Worm (Caenorhabditis elegans) whole organism, midembryonic: ENCODE data around the gene F58A6.9.
A peak's percentile ranks its signal among the peaks of the same experiment; 100 is the strongest.

ENCODE experiments used
- T22C8.4 ChIP-seq: fragments of 200-800 bp; sonication (Bioruptor generic); IDR thresholded peaks from 2 replicates; pipeline ENCODE4 v1.3.6; 2022; ENCODE audit warnings: missing genetic modification characterization, missing compliant biosample characterization
- cog-1 ChIP-seq: sonication (generic microtip); optimal IDR thresholded peaks from 2 replicates; lab custom pipeline; 2016; ENCODE audit warnings: missing genetic modification characterization, missing compliant biosample characterization
- flt-1 ChIP-seq: fragments of 200-800 bp; sonication (Bioruptor generic); IDR thresholded peaks from 2 replicates; pipeline ENCODE4 v1.3.6; 2022; ENCODE audit warnings: missing genetic modification characterization, missing compliant biosample characterization
- klf-2 ChIP-seq: fragments of 200-800 bp; sonication (Bioruptor generic); conservative IDR thresholded peaks from 2 replicates; pipeline ENCODE4 v1.3.6; 2022; ENCODE audit warnings: missing genetic modification reagents, missing genetic modification characterization, missing compliant biosample characterization
- med-1 ChIP-seq: sonication (generic microtip); optimal IDR thresholded peaks from 2 replicates; lab custom pipeline; 2017; ENCODE audit warnings: missing genetic modification characterization, mild to moderate bottlenecking, missing compliant biosample characterization, antibody characterized with exemption, missing genetic modification reagents; ENCODE audit not compliant: insufficient read depth
- ref-1 ChIP-seq: fragments of 200-800 bp; sonication (Bioruptor generic); conservative IDR thresholded peaks from 2 replicates; pipeline ENCODE4 v1.3.6; 2022; ENCODE audit warnings: missing genetic modification reagents, missing genetic modification characterization, missing compliant biosample characterization
- tab-1 ChIP-seq: fragments of 200-800 bp; sonication (Bioruptor generic); IDR thresholded peaks from 2 replicates; pipeline ENCODE4 v1.3.6; 2022; ENCODE audit warnings: missing genetic modification characterization, missing compliant biosample characterization
- ztf-23 ChIP-seq: fragments of 200-800 bp; sonication (Bioruptor generic); IDR thresholded peaks from 2 replicates; pipeline ENCODE4 v1.3.6; 2022; ENCODE audit warnings: missing genetic modification reagents, missing genetic modification characterization, missing compliant biosample characterization
- ztf-29 ChIP-seq: fragments of 200-800 bp; sonication (Bioruptor generic); IDR thresholded peaks from 2 replicates; pipeline ENCODE4 v1.3.6; 2022; ENCODE audit warnings: missing genetic modification reagents, missing genetic modification characterization, missing compliant biosample characterization

The F58A6.9 gene

ce11 chrII:5187934-5188333, 29.3 kb upstream of the F58A6.9 start:
- TF ChIP-seq cog-1 (tag; lab: Kevin White, UChicago) (no peak), med-1 (GFP tag; lab: Kevin White, UChicago) (no peak), ref-1 (GFP tag; lab: Robert Waterston, UW) (no peak), ztf-29 (no peak), flt-1 (GFP tag; lab: Robert Waterston, UW) (no peak), klf-2 (GFP tag; lab: Robert Waterston, UW) (no peak), ztf-23 (GFP tag; lab: Robert Waterston, UW) (no peak), T22C8.4 (GFP tag; lab: Robert Waterston, UW) (no peak)

ce11 chrII:5187469-5187868, 28.8 kb upstream of the F58A6.9 start, which contains the start of gene crh-2:
crh-2 (minus strand) TSS chrII:5187569.
- TF ChIP-seq ztf-23 (GFP tag; lab: Robert Waterston, UW) (no peak), klf-2 (GFP tag; lab: Robert Waterston, UW) (no peak), med-1 (GFP tag; lab: Kevin White, UChicago) (no peak), tab-1 (GFP tag; lab: Robert Waterston, UW) (no peak), ref-1 (GFP tag; lab: Robert Waterston, UW) (no peak), T22C8.4 (GFP tag; lab: Robert Waterston, UW) (no peak), ztf-29 (no peak), cog-1 (tag; lab: Kevin White, UChicago) (no peak), flt-1 (GFP tag; lab: Robert Waterston, UW) (no peak)

- TF ChIP-seq ztf-29 (no peak), klf-2 (GFP tag; lab: Robert Waterston, UW) (no peak), med-1 (GFP tag; lab: Kevin White, UChicago) (no peak), T22C8.4 (GFP tag; lab: Robert Waterston, UW) (no peak), ztf-23 (GFP tag; lab: Robert Waterston, UW) (no peak), flt-1 (GFP tag; lab: Robert Waterston, UW) (no peak)
Measured at ce11 chrII:5186870-5187269, 28.2 kb upstream of the F58A6.9 start.

ce11 chrII:5185955-5186539, 27.4 kb upstream of the F58A6.9 start:
- no peak for TF ChIP-seq ztf-29
- TF ChIP-seq tab-1 (GFP tag; lab: Robert Waterston, UW), result no peak
- TF ChIP-seq T22C8.4 (GFP tag; lab: Robert Waterston, UW), result no peak
- TF ChIP-seq ztf-23 (GFP tag; lab: Robert Waterston, UW), result no peak
- TF ChIP-seq cog-1 (tag; lab: Kevin White, UChicago), result no peak
- TF ChIP-seq med-1 (GFP tag; lab: Kevin White, UChicago), result no peak
- no peak for TF ChIP-seq klf-2 (GFP tag; lab: Robert Waterston, UW)
- no peak for TF ChIP-seq ref-1 (GFP tag; lab: Robert Waterston, UW)
- TF ChIP-seq flt-1 (GFP tag; lab: Robert Waterston, UW), result no peak

ce11 chrII:5184661-5185545, 26.2 kb upstream of the F58A6.9 start:
- TF ChIP-seq ztf-29 (no peak), klf-2 (GFP tag; lab: Robert Waterston, UW) (no peak), med-1 (GFP tag; lab: Kevin White, UChicago) (no peak), tab-1 (GFP tag; lab: Robert Waterston, UW) (no peak), cog-1 (tag; lab: Kevin White, UChicago) (no peak), T22C8.4 (GFP tag; lab: Robert Waterston, UW) (no peak), flt-1 (GFP tag; lab: Robert Waterston, UW) (no peak), ztf-23 (GFP tag; lab: Robert Waterston, UW) (no peak), ref-1 (GFP tag; lab: Robert Waterston, UW) (no peak)

ce11 chrII:5183207-5183606, 24.5 kb upstream of the F58A6.9 start:
- TF ChIP-seq med-1 (GFP tag; lab: Kevin White, UChicago) (no peak), ztf-23 (GFP tag; lab: Robert Waterston, UW) (no peak), cog-1 (tag; lab: Kevin White, UChicago) (no peak), T22C8.4 (GFP tag; lab: Robert Waterston, UW) (no peak), ref-1 (GFP tag; lab: Robert Waterston, UW) (no peak), tab-1 (GFP tag; lab: Robert Waterston, UW) (no peak), flt-1 (GFP tag; lab: Robert Waterston, UW) (no peak), klf-2 (GFP tag; lab: Robert Waterston, UW) (no peak), ztf-29 (no peak)

- TF ChIP-seq ref-1 (GFP tag; lab: Robert Waterston, UW) (no peak), tab-1 (GFP tag; lab: Robert Waterston, UW) (no peak), T22C8.4 (GFP tag; lab: Robert Waterston, UW) (no peak), med-1 (GFP tag; lab: Kevin White, UChicago) (no peak), flt-1 (GFP tag; lab: Robert Waterston, UW) (no peak; the same call in 1 of the 2 replicates), cog-1 (tag; lab: Kevin White, UChicago) (no peak), klf-2 (GFP tag; lab: Robert Waterston, UW) (no peak), ztf-29 (no peak), ztf-23 (GFP tag; lab: Robert Waterston, UW) (no peak)
Measured at ce11 chrII:5182451-5182850, 23.8 kb upstream of the F58A6.9 start.

ce11 chrII:5181497-5181896, 22.8 kb upstream of the F58A6.9 start:
- no peak for TF ChIP-seq ztf-29
- TF ChIP-seq T22C8.4 (GFP tag; lab: Robert Waterston, UW), result no peak
- no peak for TF ChIP-seq ref-1 (GFP tag; lab: Robert Waterston, UW)
- TF ChIP-seq flt-1 (GFP tag; lab: Robert Waterston, UW), result peak; percentile 68; the same call in 1 of the 2 replicates
- TF ChIP-seq ztf-23 (GFP tag; lab: Robert Waterston, UW), result no peak
- peak; percentile 10 for TF ChIP-seq med-1 (GFP tag; lab: Kevin White, UChicago)
- peak; percentile 53 for TF ChIP-seq cog-1 (tag; lab: Kevin White, UChicago)
